Worm (Caenorhabditis elegans): ENCODE results near the gene smex-2.

- TF ChIP-seq dao-5 (tag; optimal IDR thresholded peaks at IDR 0.05), result no peak
- TF ChIP-seq W03F9.2 (tag; optimal IDR thresholded peaks at IDR 0.05), result no peak
- TF ChIP-seq him-1 (tag; optimal IDR thresholded peaks at IDR 0.05), result no peak
Measured at ce11 chrX:2079536-2079935, 40.3 kb upstream of the smex-2 start, which contains the start of gene F49H12.4.
